Worm (Caenorhabditis elegans) whole organism, late embryonic: ENCODE results near the gene unc-32.

ENCODE experiments used
- C08G9.2 ChIP-seq: sonication (generic microtip); optimal IDR thresholded peaks from 2 replicates; lab custom pipeline; 2016; ENCODE audit warnings: mild to moderate bottlenecking, missing genetic modification characterization, moderate library complexity, missing compliant biosample characterization
- C38D4.7 ChIP-seq: fragments of 200-800 bp; sonication (Bioruptor generic); optimal IDR thresholded peaks from 2 replicates; lab custom pipeline; 2018; ENCODE audit warnings: mild to moderate bottlenecking, missing genetic modification characterization, moderate library complexity, missing compliant biosample characterization
- F13H6.1 ChIP-seq: sonication (generic microtip); optimal IDR thresholded peaks from 2 replicates; lab custom pipeline; 2016; ENCODE audit warnings: missing genetic modification characterization, missing compliant biosample characterization
- K02D7.2 ChIP-seq: sonication (generic microtip); optimal IDR thresholded peaks from 2 replicates; lab custom pipeline; 2017; ENCODE audit warnings: mild to moderate bottlenecking, missing genetic modification characterization, missing compliant biosample characterization
- T23F11.4 ChIP-seq: fragments of 200-800 bp; sonication (Bioruptor generic); optimal IDR thresholded peaks from 2 replicates; lab custom pipeline; 2018; ENCODE audit warnings: mild to moderate bottlenecking, missing genetic modification characterization, missing compliant biosample characterization
- ahr-1 ChIP-seq: sonication (generic microtip); optimal IDR thresholded peaks from 2 replicates; lab custom pipeline; 2016; ENCODE audit warnings: missing genetic modification characterization, missing compliant biosample characterization
- ceh-14 ChIP-seq: sonication (generic microtip); optimal IDR thresholded peaks from 2 replicates; lab custom pipeline; 2016; ENCODE audit warnings: missing genotype, missing genetic modification characterization, missing compliant biosample characterization
- ceh-18 ChIP-seq: sonication (generic microtip); optimal IDR thresholded peaks from 2 replicates; lab custom pipeline; 2016; ENCODE audit warnings: missing genetic modification characterization, missing compliant biosample characterization
- ceh-19 ChIP-seq: fragments of 200-800 bp; sonication (Bioruptor generic); optimal IDR thresholded peaks from 2 replicates; lab custom pipeline; 2018; ENCODE audit warnings: mild to moderate bottlenecking, missing genetic modification characterization, missing compliant biosample characterization
- ceh-2 ChIP-seq: sonication (generic microtip); optimal IDR thresholded peaks from 2 replicates; lab custom pipeline; 2016; ENCODE audit warnings: missing genotype, missing genetic modification characterization, missing compliant biosample characterization
- ceh-22 ChIP-seq: sonication (generic microtip); optimal IDR thresholded peaks from 2 replicates; lab custom pipeline; 2017; ENCODE audit warnings: missing biosample characterization, missing genetic modification characterization
- ceh-24 ChIP-seq: sonication (generic microtip); optimal IDR thresholded peaks from 2 replicates; lab custom pipeline; 2016; ENCODE audit warnings: mild to moderate bottlenecking, missing genetic modification characterization, missing compliant biosample characterization
- ceh-31 ChIP-seq: sonication (generic microtip); optimal IDR thresholded peaks from 2 replicates; lab custom pipeline; 2016; ENCODE audit warnings: missing genetic modification characterization, missing compliant biosample characterization
- ceh-34 ChIP-seq: sonication (generic microtip); optimal IDR thresholded peaks from 2 replicates; lab custom pipeline; 2016; ENCODE audit warnings: mild to moderate bottlenecking, missing genetic modification characterization, missing compliant biosample characterization
- ceh-45 ChIP-seq: fragments of 200-800 bp; sonication (Bioruptor generic); IDR thresholded peaks from 2 replicates; pipeline ENCODE4 v1.3.6; 2022; ENCODE audit warnings: missing genetic modification reagents, missing genetic modification characterization, missing compliant biosample characterization
- ceh-48 ChIP-seq: sonication (generic microtip); optimal IDR thresholded peaks from 2 replicates; lab custom pipeline; 2016; ENCODE audit warnings: missing genetic modification characterization, inconsistent platforms, missing compliant biosample characterization
- ceh-6 ChIP-seq: fragments of 200-800 bp; sonication (Bioruptor generic); optimal IDR thresholded peaks from 2 replicates; lab custom pipeline; 2018; ENCODE audit warnings: mild to moderate bottlenecking, missing genetic modification characterization, missing compliant biosample characterization
- dmd-4 ChIP-seq: sonication (generic microtip); optimal IDR thresholded peaks from 2 replicates; lab custom pipeline; 2016; ENCODE audit warnings: borderline replicate concordance, missing genetic modification characterization, missing compliant biosample characterization
- elt-2 ChIP-seq: sonication (generic microtip); optimal IDR thresholded peaks from 2 replicates; lab custom pipeline; 2016; ENCODE audit warnings: missing genetic modification reagents, missing genetic modification characterization, missing compliant biosample characterization
- eyg-1 ChIP-seq: sonication (generic microtip); optimal IDR thresholded peaks from 2 replicates; lab custom pipeline; 2016; ENCODE audit warnings: missing genotype, missing genetic modification characterization, missing compliant biosample characterization
- fax-1 ChIP-seq: sonication (generic microtip); optimal IDR thresholded peaks from 2 replicates; lab custom pipeline; 2016; ENCODE audit warnings: missing genotype, missing genetic modification characterization, missing compliant biosample characterization
- fkh-10 ChIP-seq: fragments of 150-350 bp; optimal IDR thresholded peaks from 2 replicates; lab custom pipeline; 2014; ENCODE audit warnings: missing biosample characterization, missing genetic modification reagents, missing genetic modification characterization
- fkh-6 ChIP-seq: sonication (generic microtip); optimal IDR thresholded peaks from 2 replicates; lab custom pipeline; 2016; ENCODE audit warnings: missing genetic modification characterization, missing compliant biosample characterization
- gmeb-2 ChIP-seq: sonication (generic microtip); optimal IDR thresholded peaks from 2 replicates; lab custom pipeline; 2016; ENCODE audit warnings: missing genetic modification characterization, inconsistent platforms, missing compliant biosample characterization
- hlh-13 ChIP-seq: fragments of 200-800 bp; sonication (Bioruptor generic); optimal IDR thresholded peaks from 2 replicates; lab custom pipeline; 2018; ENCODE audit warnings: mild to moderate bottlenecking, missing genetic modification characterization, missing compliant biosample characterization
- hlh-15 ChIP-seq: sonication (generic microtip); optimal IDR thresholded peaks from 2 replicates; lab custom pipeline; 2016; ENCODE audit warnings: missing genetic modification characterization, missing compliant biosample characterization
- hlh-6 ChIP-seq: sonication (generic microtip); optimal IDR thresholded peaks from 2 replicates; lab custom pipeline; 2016; ENCODE audit warnings: missing genotype, missing genetic modification characterization, missing compliant biosample characterization
- hlh-8 ChIP-seq: sonication (generic microtip); optimal IDR thresholded peaks from 2 replicates; lab custom pipeline; 2016; ENCODE audit warnings: missing genotype, missing genetic modification characterization, missing compliant biosample characterization
- lim-6 ChIP-seq: sonication (generic microtip); optimal IDR thresholded peaks from 2 replicates; lab custom pipeline; 2016; ENCODE audit warnings: missing genetic modification characterization, missing compliant biosample characterization
- lin-11 ChIP-seq: fragments of 200-800 bp; sonication (Bioruptor generic); optimal IDR thresholded peaks from 2 replicates; lab custom pipeline; 2018; ENCODE audit warnings: mild to moderate bottlenecking, missing genetic modification characterization, missing compliant biosample characterization
- madf-2 ChIP-seq: sonication (generic microtip); optimal IDR thresholded peaks from 2 replicates; lab custom pipeline; 2017; ENCODE audit warnings: missing genetic modification characterization, missing compliant biosample characterization
- mec-3 ChIP-seq: sonication (generic microtip); optimal IDR thresholded peaks from 2 replicates; lab custom pipeline; 2016; ENCODE audit warnings: borderline replicate concordance, missing genetic modification characterization, missing compliant biosample characterization
- nfya-1 ChIP-seq: sonication (generic microtip); optimal IDR thresholded peaks from 2 replicates; lab custom pipeline; 2017; ENCODE audit warnings: missing genetic modification characterization, mild to moderate bottlenecking, missing compliant biosample characterization, antibody characterized with exemption, moderate library complexity
- nhr-232 ChIP-seq: sonication (generic microtip); optimal IDR thresholded peaks from 2 replicates; lab custom pipeline; 2016; ENCODE audit warnings: missing genetic modification characterization, missing compliant biosample characterization
- npax-4 ChIP-seq: sonication (generic microtip); optimal IDR thresholded peaks from 2 replicates; lab custom pipeline; 2016; ENCODE audit warnings: missing genetic modification characterization, missing compliant biosample characterization
- pag-3 ChIP-seq: sonication (generic microtip); optimal IDR thresholded peaks from 2 replicates; lab custom pipeline; 2016; ENCODE audit warnings: missing compliant biosample characterization, missing genetic modification characterization, borderline replicate concordance
- pat-9 ChIP-seq: fragments of 200-800 bp; sonication (Bioruptor generic); optimal IDR thresholded peaks from 2 replicates; lab custom pipeline; 2018; ENCODE audit warnings: mild to moderate bottlenecking, missing genetic modification characterization, moderate library complexity, missing compliant biosample characterization
- pha-2 ChIP-seq: sonication (generic microtip); optimal IDR thresholded peaks from 2 replicates; lab custom pipeline; 2017; ENCODE audit warnings: mild to moderate bottlenecking, missing genetic modification characterization, missing compliant biosample characterization
- pha-4 ChIP-seq: fragments of 150-350 bp; optimal IDR thresholded peaks from 2 replicates; lab custom pipeline; 2018; ENCODE audit warnings: missing biosample characterization, missing genetic modification reagents, missing genetic modification characterization
- pros-1 ChIP-seq: fragments of 150-350 bp; optimal IDR thresholded peaks from 2 replicates; lab custom pipeline; 2014; ENCODE audit warnings: missing biosample characterization, missing genetic modification reagents, missing genetic modification characterization
- sdc-2 ChIP-seq: sonication (generic microtip); optimal IDR thresholded peaks from 2 replicates; lab custom pipeline; 2016; ENCODE audit warnings: missing genotype, missing genetic modification characterization, missing compliant biosample characterization
- sox-2 ChIP-seq: fragments of 200-800 bp; sonication (Bioruptor generic); IDR thresholded peaks from 2 replicates; pipeline ENCODE4 v1.3.6; 2022; ENCODE audit warnings: missing genetic modification reagents, missing genetic modification characterization, missing compliant biosample characterization
- sox-4 ChIP-seq: sonication (generic microtip); optimal IDR thresholded peaks from 2 replicates; lab custom pipeline; 2017; ENCODE audit warnings: mild to moderate bottlenecking, missing genetic modification characterization, inconsistent platforms, missing compliant biosample characterization
- syd-9 ChIP-seq: sonication (generic microtip); optimal IDR thresholded peaks from 2 replicates; lab custom pipeline; 2016; ENCODE audit warnings: mild to moderate bottlenecking, missing genetic modification characterization, moderate library complexity, missing compliant biosample characterization
- tbx-2 ChIP-seq: sonication (generic microtip); optimal IDR thresholded peaks from 2 replicates; lab custom pipeline; 2016; ENCODE audit warnings: missing genetic modification characterization, missing compliant biosample characterization
- tbx-7 ChIP-seq: sonication (generic microtip); optimal IDR thresholded peaks from 2 replicates; lab custom pipeline; 2016; ENCODE audit warnings: missing genotype, missing genetic modification characterization, missing compliant biosample characterization
- ttx-3 ChIP-seq: sonication (generic microtip); optimal IDR thresholded peaks from 2 replicates; lab custom pipeline; 2016; ENCODE audit warnings: missing genetic modification reagents, missing genetic modification characterization, missing compliant biosample characterization
- unc-55 ChIP-seq: sonication (generic microtip); optimal IDR thresholded peaks from 2 replicates; lab custom pipeline; 2017; ENCODE audit warnings: missing biosample characterization, missing genetic modification reagents, missing genetic modification characterization
- zip-5 ChIP-seq: sonication (generic microtip); optimal IDR thresholded peaks from 2 replicates; lab custom pipeline; 2016; ENCODE audit warnings: missing genetic modification characterization, missing compliant biosample characterization

unc-32 gene

ce11 chrIII:8873045-8873457 lies 32.4 kb upstream of the unc-32 start (continued):
- TF ChIP-seq ceh-24 (tag; lab: Kevin White, UChicago) (no peak), F13H6.1 (tag; lab: Kevin White, UChicago) (no peak), unc-55 (GFP tag; lab: Kevin White, UChicago) (no peak), hlh-13 (no peak), elt-2 (tag; lab: Kevin White, UChicago) (no peak), ceh-18 (tag; lab: Kevin White, UChicago) (no peak), fkh-6 (tag; lab: Kevin White, UChicago) (no peak), tbx-7 (tag; lab: Kevin White, UChicago) (no peak), hlh-15 (tag; lab: Kevin White, UChicago) (no peak)
- TF ChIP-seq, all 69 proteins: peak for 10

DNA sequence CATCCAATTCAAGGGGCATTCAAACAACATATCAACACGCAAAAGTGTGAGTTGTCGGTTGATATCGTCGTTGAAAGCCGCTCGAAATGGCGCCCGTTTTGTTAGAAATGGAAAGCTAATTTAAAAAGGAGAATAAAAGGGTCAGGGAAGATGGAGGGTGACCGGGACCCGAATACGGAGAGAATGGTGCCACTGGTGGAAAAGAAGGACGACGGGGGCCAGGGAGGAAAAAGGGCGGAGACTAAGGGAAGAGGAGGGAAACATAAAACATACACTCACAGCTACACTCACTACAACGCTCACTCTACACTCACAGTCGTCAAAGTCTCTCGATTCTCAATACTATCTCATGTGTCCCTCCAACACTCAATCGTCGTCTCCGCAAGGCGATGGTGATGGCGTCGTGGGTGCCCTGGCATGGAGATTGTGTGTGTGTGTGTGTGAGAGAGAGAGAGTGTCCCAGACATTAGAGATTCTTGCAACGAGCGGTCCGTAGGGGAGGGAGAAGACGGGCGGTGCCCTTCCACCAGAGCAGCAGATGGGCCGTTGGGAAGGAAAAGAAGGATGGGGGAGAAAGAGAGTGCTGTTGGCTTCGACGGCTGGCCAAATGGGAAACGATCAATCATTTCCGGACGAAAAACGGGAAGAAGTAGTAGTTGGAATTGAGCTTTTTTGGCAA lies 31.3 kb upstream of the unc-32 start:
- TF ChIP-seq ceh-48 (tag; lab: Kevin White, UChicago) (no peak), ahr-1 (tag; lab: Kevin White, UChicago) (no peak), K02D7.2 (tag; lab: Kevin White, UChicago) (no peak), ceh-34 (tag; lab: Kevin White, UChicago) (peak; percentile 80), gmeb-2 (no peak), hlh-15 (tag; lab: Kevin White, UChicago) (no peak), fax-1 (no peak), pag-3 (no peak), pros-1 (tag; lab: Kevin White, UChicago) (peak; percentile 85), dmd-4 (tag; lab: Kevin White, UChicago) (no peak), sox-2 (GFP tag; lab: Robert Waterston, UW) (no peak), ceh-22 (tag; lab: Kevin White, UChicago) (no peak), npax-4 (no peak), pha-4 (tag; lab: Kevin White, UChicago) (no peak), fkh-10 (GFP tag; lab: Kevin White, UChicago) (no peak), C38D4.7 (no peak), syd-9 (tag; lab: Kevin White, UChicago) (peak; percentile 86), ceh-31 (tag; lab: Kevin White, UChicago) (peak; percentile 94), tbx-7 (tag; lab: Kevin White, UChicago) (peak; percentile 6), nhr-232 (tag; lab: Kevin White, UChicago) (peak; percentile 7), fkh-6 (tag; lab: Kevin White, UChicago) (peak; percentile 51), hlh-6 (tag; lab: Kevin White, UChicago) (peak; percentile 11), ceh-45 (GFP tag; lab: Robert Waterston, UW) (no peak), pat-9 (tag; lab: Kevin White, UChicago) (peak; percentile 64), hlh-8 (tag; lab: Kevin White, UChicago) (peak; percentile 75), mec-3 (tag; lab: Kevin White, UChicago) (no peak), pha-2 (tag; lab: Kevin White, UChicago) (no peak), ceh-19 (no peak), ceh-14 (tag; lab: Kevin White, UChicago) (peak; percentile 75), eyg-1 (tag; lab: Kevin White, UChicago) (no peak), nfya-1 (peak; percentile 94), lim-6 (tag; lab: Kevin White, UChicago) (no peak), zip-5 (tag; lab: Kevin White, UChicago) (no peak), F13H6.1 (tag; lab: Kevin White, UChicago) (no peak), elt-2 (tag; lab: Kevin White, UChicago) (no peak), C08G9.2 (tag; lab: Kevin White, UChicago) (peak; percentile 75), ceh-2 (tag; lab: Kevin White, UChicago) (peak; percentile 20), tbx-2 (tag; lab: Kevin White, UChicago) (peak; percentile 90), unc-55 (GFP tag; lab: Kevin White, UChicago) (peak; percentile 89), lin-11 (tag; lab: Kevin White, UChicago) (no peak), sdc-2 (tag; lab: Kevin White, UChicago) (peak; percentile 70), ceh-6 (GFP tag; lab: Kevin White, UChicago) (peak; percentile 28), madf-2 (peak; percentile 17), hlh-13 (no peak), sox-4 (tag; lab: Kevin White, UChicago) (no peak), T23F11.4 (GFP tag; lab: Kevin White, UChicago) (peak; percentile 63), ttx-3 (no peak)
